Worm (Caenorhabditis elegans): ENCODE data around the gene nhr-135.

DNA sequence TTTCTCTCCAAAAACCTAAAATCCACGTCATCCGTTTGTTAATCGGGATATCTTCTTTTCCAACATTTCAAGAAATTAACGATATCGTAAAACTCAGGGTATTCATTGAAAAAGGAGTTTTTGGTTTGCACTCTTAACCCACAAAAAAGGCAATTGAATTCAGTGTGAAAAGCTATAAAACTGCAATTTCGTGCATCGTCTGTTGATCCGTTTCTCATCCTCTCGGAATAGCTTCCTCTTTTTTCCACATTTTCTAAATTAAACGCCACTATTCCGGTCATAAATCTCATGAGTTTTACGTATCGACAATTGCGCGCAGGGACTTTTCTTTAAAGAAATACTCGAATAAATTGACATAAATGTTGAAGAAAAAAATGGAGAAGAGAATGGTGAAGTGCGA, 18.7 kb upstream of the nhr-135 start:
- TF ChIP-seq ztf-6 (GFP tag; IDR thresholded peaks at IDR 0.05) (no peak), dox-1 (GFP tag; IDR thresholded peaks at IDR 0.05) (no peak)

Data from whole organism, young adult.